Fruit fly (Drosophila melanogaster) whole organism, embryonic: ENCODE data around the gene CG31268.

Source experiments
- Abd-B ChIP-seq: fragments of 200-800 bp; sonication (Bioruptor generic); optimal IDR thresholded peaks from 2 replicates; lab custom pipeline; 2018; ENCODE audit warnings: missing biosample characterization, mild to moderate bottlenecking, missing genetic modification characterization, moderate library complexity
- Atf3 ChIP-seq: fragments of 200-800 bp; sonication (Bioruptor generic); optimal IDR thresholded peaks from 3 replicates; lab custom pipeline; 2016; ENCODE audit warnings: missing biosample characterization, missing genetic modification characterization
- CG10959 ChIP-seq: fragments of 200-800 bp; sonication (Bioruptor generic); IDR thresholded peaks from 2 replicates; pipeline ENCODE4 v1.3.6; 2022; ENCODE audit warnings: missing biosample characterization, missing genetic modification characterization
- CG13123 ChIP-seq: fragments of 200-800 bp; sonication (Bioruptor generic); optimal IDR thresholded peaks from 2 replicates; lab custom pipeline; 2016; ENCODE audit warnings: missing biosample characterization, missing genetic modification characterization
- CG1529 ChIP-seq: fragments of 200-800 bp; sonication (Bioruptor generic); optimal IDR thresholded peaks from 3 replicates; lab custom pipeline; 2018; ENCODE audit warnings: missing biosample characterization, missing genetic modification characterization
- CG1603 ChIP-seq: fragments of 200-800 bp; sonication (Bioruptor generic); optimal IDR thresholded peaks from 2 replicates; lab custom pipeline; 2019; ENCODE audit warnings: missing biosample characterization, mild to moderate bottlenecking, missing genetic modification characterization, moderate library complexity
- CG17361 ChIP-seq: fragments of 200-800 bp; sonication (Bioruptor generic); IDR thresholded peaks from 3 replicates; pipeline ENCODE4 v1.3.6; 2022; ENCODE audit warnings: missing biosample characterization, missing genetic modification characterization
- CG18619 ChIP-seq: fragments of 200-800 bp; sonication (Bioruptor generic); optimal IDR thresholded peaks from 3 replicates; lab custom pipeline; 2017; ENCODE audit warnings: missing biosample characterization, mild to moderate bottlenecking, missing genetic modification characterization
- CG18764 ChIP-seq: fragments of 200-800 bp; sonication (Bioruptor generic); optimal IDR thresholded peaks from 3 replicates; lab custom pipeline; 2016; ENCODE audit warnings: missing biosample characterization, missing genetic modification characterization
- CG2199 ChIP-seq: fragments of 200-800 bp; sonication (Bioruptor generic); IDR thresholded peaks from 3 replicates; pipeline ENCODE4 v1.3.6; 2022; ENCODE audit warnings: missing biosample characterization, missing genetic modification characterization
- CG2875 ChIP-seq: fragments of 200-800 bp; sonication (Bioruptor generic); optimal IDR thresholded peaks from 2 replicates; lab custom pipeline; 2017; ENCODE audit warnings: missing biosample characterization, mild to moderate bottlenecking, missing genetic modification characterization, missing genetic modification reagents
- CG30403 ChIP-seq: fragments of 200-800 bp; sonication (Bioruptor generic); optimal IDR thresholded peaks from 3 replicates; lab custom pipeline; 2016; ENCODE audit warnings: missing biosample characterization, missing genetic modification characterization
- CG30431 ChIP-seq: fragments of 200-800 bp; sonication (Bioruptor generic); optimal IDR thresholded peaks from 2 replicates; lab custom pipeline; 2017; ENCODE audit warnings: missing biosample characterization, missing genetic modification characterization
- CG33557 ChIP-seq: fragments of 200-800 bp; sonication (Bioruptor generic); optimal IDR thresholded peaks from 2 replicates; lab custom pipeline; 2019; ENCODE audit warnings: missing biosample characterization, mild to moderate bottlenecking, missing genetic modification characterization, moderate library complexity
- CG4424 ChIP-seq: fragments of 200-800 bp; sonication (Bioruptor generic); optimal IDR thresholded peaks from 3 replicates; lab custom pipeline; 2016; ENCODE audit warnings: missing biosample characterization, missing genetic modification characterization
- CG4707 ChIP-seq: fragments of 200-800 bp; sonication (Bioruptor generic); optimal IDR thresholded peaks from 2 replicates; lab custom pipeline; 2018; ENCODE audit warnings: missing biosample characterization, mild to moderate bottlenecking, missing genetic modification characterization, moderate library complexity
- CG7786 ChIP-seq: fragments of 200-800 bp; sonication (Bioruptor generic); optimal IDR thresholded peaks from 2 replicates; lab custom pipeline; 2016; ENCODE audit warnings: missing biosample characterization, missing genetic modification characterization
- CG8359 ChIP-seq: fragments of 200-800 bp; sonication (Bioruptor generic); optimal IDR thresholded peaks from 2 replicates; lab custom pipeline; 2017; ENCODE audit warnings: missing biosample characterization, mild to moderate bottlenecking, missing genetic modification characterization, borderline replicate concordance
- CG8765 ChIP-seq: fragments of 200-800 bp; sonication (Bioruptor generic); IDR thresholded peaks from 2 replicates; pipeline ENCODE4 v1.3.6; 2022; ENCODE audit warnings: missing biosample characterization, missing genetic modification characterization
- CG8924 ChIP-seq: fragments of 200-800 bp; optimal IDR thresholded peaks from 3 replicates; lab custom pipeline; 2019; ENCODE audit warnings: missing biosample characterization, mild to moderate bottlenecking, missing genetic modification characterization, moderate library complexity
- D19B ChIP-seq: fragments of 200-800 bp; sonication (Bioruptor generic); optimal IDR thresholded peaks from 2 replicates; lab custom pipeline; 2017; ENCODE audit warnings: missing biosample characterization, mild to moderate bottlenecking, missing genetic modification characterization
- E2f1 ChIP-seq: fragments of 200-800 bp; sonication (Bioruptor generic); IDR thresholded peaks from 2 replicates; pipeline ENCODE4 v1.3.6; 2022; ENCODE audit warnings: missing biosample characterization, missing genetic modification characterization
- Eip74EF ChIP-seq, 2 experiments: fragments of 200-800 bp in 1 of 2; fragments of >200 bp in 1 of 2; sonication (Bioruptor generic) in 1 of 2; optimal IDR thresholded peaks; 2 replicates each; lab custom pipeline; 2017 to 2019; ENCODE audit warnings: missing biosample characterization in 2 of 2, missing genetic modification characterization in 2 of 2, mild to moderate bottlenecking in 1 of 2, moderate library complexity in 1 of 2
- HLH4C ChIP-seq: fragments of 200-800 bp; sonication (Bioruptor generic); IDR thresholded peaks from 3 replicates; pipeline ENCODE4 v1.3.6; 2022; ENCODE audit warnings: missing biosample characterization, missing genetic modification characterization; ENCODE audit not compliant: partially characterized antibody
- Hr3 ChIP-seq: fragments of 200-800 bp; sonication (Bioruptor generic); optimal IDR thresholded peaks from 3 replicates; lab custom pipeline; 2016; ENCODE audit warnings: missing biosample characterization, missing genetic modification characterization
- Lhr ChIP-seq: fragments of 200-800 bp; sonication (Bioruptor generic); optimal IDR thresholded peaks from 3 replicates; lab custom pipeline; 2017; ENCODE audit warnings: mild to moderate bottlenecking, missing biosample characterization, missing genetic modification reagents, missing genetic modification characterization
- Mad ChIP-seq: fragments of 200-800 bp; sonication (Bioruptor generic); optimal IDR thresholded peaks from 2 replicates; lab custom pipeline; 2016; ENCODE audit warnings: missing biosample characterization, missing genetic modification characterization
- ac ChIP-seq: fragments of 200-800 bp; sonication (Bioruptor generic); optimal IDR thresholded peaks from 3 replicates; lab custom pipeline; 2017; ENCODE audit warnings: missing biosample characterization, mild to moderate bottlenecking, missing genetic modification characterization
- ara ChIP-seq: fragments of 200-800 bp; sonication (Bioruptor generic); IDR thresholded peaks from 2 replicates; pipeline ENCODE4 v1.3.6; 2022; ENCODE audit warnings: missing biosample characterization, missing genetic modification characterization
- chif ChIP-seq, 2 experiments: fragments of 200-800 bp; sonication (Bioruptor generic); optimal IDR thresholded peaks; 3 replicates each; lab custom pipeline; 2016; ENCODE audit warnings: missing biosample characterization in 2 of 2, missing genetic modification characterization in 2 of 2
- chn ChIP-seq: fragments of 200-800 bp; sonication (Bioruptor generic); optimal IDR thresholded peaks from 2 replicates; lab custom pipeline; 2016; ENCODE audit warnings: missing biosample characterization, missing genetic modification characterization
- croc ChIP-seq: fragments of 200-800 bp; sonication (Bioruptor generic); conservative IDR thresholded peaks from 3 replicates; pipeline ENCODE4 v1.3.6; 2022; ENCODE audit warnings: missing biosample characterization, missing genetic modification characterization
- gem ChIP-seq: fragments of 200-800 bp; sonication (Bioruptor generic); optimal IDR thresholded peaks from 2 replicates; lab custom pipeline; 2019; ENCODE audit warnings: missing biosample characterization, mild to moderate bottlenecking, missing genetic modification characterization, moderate library complexity
- grau ChIP-seq: fragments of 200-800 bp; optimal IDR thresholded peaks from 3 replicates; lab custom pipeline; 2019; ENCODE audit warnings: missing biosample characterization, mild to moderate bottlenecking, missing genetic modification characterization, moderate library complexity
- lilli ChIP-seq: fragments of 200-800 bp; sonication (Bioruptor generic); optimal IDR thresholded peaks from 3 replicates; lab custom pipeline; 2016; ENCODE audit warnings: missing biosample characterization, missing genetic modification characterization
- lola ChIP-seq, 3 experiments: fragments of >200 bp in 2 of 3; fragments of 200-800 bp in 1 of 3; sonication (Bioruptor generic) in 1 of 3; optimal IDR thresholded peaks; 2 replicates each; lab custom pipeline; 2017 to 2019; ENCODE audit warnings: missing biosample characterization in 3 of 3, missing genetic modification characterization in 3 of 3, mild to moderate bottlenecking in 1 of 3, moderate library complexity in 1 of 3
- lov ChIP-seq, 2 experiments: fragments of 200-800 bp in 1 of 2; fragments of >200 bp in 1 of 2; sonication (Bioruptor generic) in 1 of 2; IDR thresholded peaks in 1 of 2; optimal IDR thresholded peaks in 1 of 2; 2 replicates in 1 of 2; 3 replicates in 1 of 2; pipeline versions ENCODE4 v1.3.6 to Lab custom; 2017 to 2022; ENCODE audit warnings: missing biosample characterization in 1 of 2, missing genetic modification characterization in 1 of 2
- nerfin-1 ChIP-seq: fragments of 200-800 bp; sonication (Bioruptor generic); optimal IDR thresholded peaks from 3 replicates; lab custom pipeline; 2019; ENCODE audit warnings: missing biosample characterization, mild to moderate bottlenecking, missing genetic modification characterization, moderate library complexity
- org-1 ChIP-seq: fragments of 200-800 bp; sonication (Bioruptor generic); optimal IDR thresholded peaks from 2 replicates; lab custom pipeline; 2017; ENCODE audit warnings: missing biosample characterization, missing genetic modification characterization
- pfk ChIP-seq: fragments of 200-800 bp; sonication (Bioruptor generic); optimal IDR thresholded peaks from 2 replicates; lab custom pipeline; 2018; ENCODE audit warnings: missing biosample characterization, mild to moderate bottlenecking, missing genetic modification characterization, moderate library complexity
- pum ChIP-seq: fragments of 200-800 bp; sonication (Bioruptor generic); optimal IDR thresholded peaks from 2 replicates; lab custom pipeline; 2016; ENCODE audit warnings: missing biosample characterization, missing genetic modification characterization
- pzg ChIP-seq: fragments of 200-800 bp; sonication (Bioruptor generic); optimal IDR thresholded peaks from 3 replicates; lab custom pipeline; 2018; ENCODE audit warnings: missing biosample characterization, mild to moderate bottlenecking, missing genetic modification characterization, moderate library complexity
- sens-2 ChIP-seq: fragments of 200-800 bp; sonication (Bioruptor generic); IDR thresholded peaks from 2 replicates; pipeline ENCODE4 v1.3.6; 2022; ENCODE audit warnings: missing biosample characterization, missing genetic modification characterization
- sim ChIP-seq: fragments of 200-800 bp; sonication (Bioruptor generic); IDR thresholded peaks from 2 replicates; pipeline ENCODE4 v1.3.6; 2022; ENCODE audit warnings: missing biosample characterization, missing genetic modification characterization
- slp2 ChIP-seq: fragments of 200-800 bp; sonication (Bioruptor generic); optimal IDR thresholded peaks from 2 replicates; lab custom pipeline; 2016; ENCODE audit warnings: missing biosample characterization, missing genetic modification characterization
- tup ChIP-seq: fragments of 200-800 bp; sonication (Bioruptor generic); optimal IDR thresholded peaks from 2 replicates; lab custom pipeline; 2016; ENCODE audit warnings: missing biosample characterization, mild to moderate bottlenecking, missing genetic modification characterization, moderate library complexity
- twi ChIP-seq: fragments of 200-800 bp; optimal IDR thresholded peaks from 2 replicates; lab custom pipeline; 2019; ENCODE audit warnings: missing biosample characterization, mild to moderate bottlenecking, missing genetic modification characterization, moderate library complexity
- wdn ChIP-seq: fragments of 200-800 bp; sonication (Bioruptor generic); IDR thresholded peaks from 2 replicates; pipeline ENCODE4 v1.3.6; 2022; ENCODE audit warnings: missing biosample characterization, missing genetic modification characterization

Gene CG31268

DNA sequence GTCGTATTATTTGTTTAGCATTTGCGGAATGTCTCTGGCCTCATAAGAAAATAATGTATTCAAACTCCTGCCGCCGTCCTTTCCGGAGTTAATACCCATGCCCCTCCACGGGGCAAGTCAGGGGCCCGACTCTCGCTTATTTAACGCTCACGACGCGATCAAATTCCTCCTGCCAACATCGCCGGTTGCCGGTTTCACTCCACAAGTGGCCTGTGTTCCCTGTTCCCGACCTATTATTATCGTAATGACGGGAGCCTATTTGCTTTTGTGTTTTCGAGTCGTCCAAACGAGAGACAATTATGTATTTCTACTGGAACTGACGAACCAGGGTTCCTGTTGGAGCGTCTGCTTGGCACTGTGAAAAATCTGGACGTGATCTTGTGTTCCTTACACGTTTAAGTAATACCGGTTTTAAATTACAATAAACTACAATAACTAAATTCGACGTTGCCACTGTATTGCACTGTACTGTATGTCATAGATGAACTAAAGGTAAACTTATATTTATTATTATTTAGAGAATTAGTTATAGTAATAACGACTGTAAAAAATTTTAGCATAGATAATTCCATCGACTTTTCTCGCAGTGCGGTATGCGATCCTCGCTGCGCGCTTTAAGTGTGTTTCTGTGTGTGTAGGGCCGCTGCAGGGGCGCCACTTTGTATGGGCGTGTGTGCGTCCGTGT lies 21.0 kb downstream of the CG31268 start (continued):
- peak; percentile 44 for TF ChIP-seq CG10959
- TF ChIP-seq grau (tag; lab: Kevin White, UChicago), result peak; percentile 55
- TF ChIP-seq sim, result no peak
- peak; percentile 29 for TF ChIP-seq chn
- no peak for TF ChIP-seq pzg
- peak; percentile 71 for TF ChIP-seq twi (tag; lab: Kevin White, UChicago)
- TF ChIP-seq lola (GFP tag; optimal IDR thresholded peaks at IDR 0.05; lab: Kevin White, UChicago), result peak in 1 of 3 experiments; percentile 88
- peak; percentile 78 for TF ChIP-seq ac (GFP tag; lab: Kevin White, UChicago)
- peak; percentile 7 for TF ChIP-seq nerfin-1 (tag; lab: Kevin White, UChicago)
- peak; percentile 46; the same call in 2 of the 3 replicates for TF ChIP-seq croc
- 0 out of 2 replicates have a peak, but pooled peaks have one; percentile 13 for TF ChIP-seq E2f1
- TF ChIP-seq Eip74EF (GFP tag; optimal IDR thresholded peaks at IDR 0.05; lab: Kevin White, UChicago), result no peak
- TF ChIP-seq lilli (GFP tag; lab: Kevin White, UChicago), result peak; percentile 27
- TF ChIP-seq CG1603 (tag; lab: Kevin White, UChicago), result peak; percentile 51
- peak; percentile 28; the same call in 1 of the 3 replicates for TF ChIP-seq HLH4C (GFP tag; lab: Robert Waterston, UW)
- TF ChIP-seq Atf3 (GFP tag; lab: Kevin White, UChicago), result peak; percentile 3
- peak; percentile 18 for TF ChIP-seq tup (GFP tag; lab: Kevin White, UChicago)
- peak; percentile 65; the same call in 1 of the 3 replicates for TF ChIP-seq CG2199 (GFP tag; lab: Robert Waterston, UW)
- peak; percentile 75 for TF ChIP-seq gem
- peak in 1 of 2 experiments; percentile 24 for TF ChIP-seq chif (GFP tag; optimal IDR thresholded peaks at IDR 0.05; lab: Kevin White, UChicago)
- TF ChIP-seq CG8924 (tag; lab: Kevin White, UChicago), result peak; percentile 62
- peak; percentile 25 for TF ChIP-seq pum (GFP tag; lab: Kevin White, UChicago)
- TF ChIP-seq slp2 (GFP tag; lab: Kevin White, UChicago), result no peak
- TF ChIP-seq CG17361 (GFP tag; lab: Robert Waterston, UW), result peak; percentile 66
- no peak for TF ChIP-seq lov (optimal IDR thresholded peaks at IDR 0.05; lab: Kevin White, UChicago)
- 0 out of 3 replicates have a peak, but pooled peaks have one; percentile 69 for TF ChIP-seq lov (GFP tag; IDR thresholded peaks at IDR 0.05; lab: Robert Waterston, UW)
- TF ChIP-seq Mad, result peak; percentile 8
- peak; percentile 68 for TF ChIP-seq CG8765
- TF ChIP-seq Hr3 (GFP tag; lab: Kevin White, UChicago), result peak; percentile 39
- no peak for TF ChIP-seq CG4707 (GFP tag; lab: Kevin White, UChicago)
- peak; percentile 24 for TF ChIP-seq org-1 (GFP tag; lab: Kevin White, UChicago)
- peak; percentile 50 for TF ChIP-seq CG1529 (GFP tag; lab: Kevin White, UChicago)
- no peak for TF ChIP-seq D19B (GFP tag; lab: Kevin White, UChicago)
- TF ChIP-seq Abd-B (GFP tag; lab: Kevin White, UChicago), result peak; percentile 23
- peak; percentile 89 for TF ChIP-seq CG33557 (GFP tag; lab: Kevin White, UChicago)
- peak; percentile 15 for TF ChIP-seq CG18764 (GFP tag; lab: Kevin White, UChicago)
- peak; percentile 39 for TF ChIP-seq CG30403 (GFP tag; lab: Kevin White, UChicago)
- no peak for TF ChIP-seq wdn (GFP tag; lab: Robert Waterston, UW)
- TF ChIP-seq CG2875, result peak; percentile 6
- TF ChIP-seq pfk (GFP tag; lab: Kevin White, UChicago), result no peak
- 0 out of 2 replicates have a peak, but pooled peaks have one; percentile 26 for TF ChIP-seq sens-2 (GFP tag; lab: Robert Waterston, UW)
- peak; percentile 27 for TF ChIP-seq Lhr
- TF ChIP-seq CG18619 (GFP tag; lab: Kevin White, UChicago), result peak; percentile 6
- TF ChIP-seq CG4424 (GFP tag; lab: Kevin White, UChicago), result peak; percentile 63
- TF ChIP-seq CG30431 (GFP tag; lab: Kevin White, UChicago), result peak; percentile 15
- peak; percentile 31 for TF ChIP-seq CG7786 (GFP tag; lab: Kevin White, UChicago)
- TF ChIP-seq ara (GFP tag; lab: Robert Waterston, UW), result 0 out of 2 replicates have a peak, but pooled peaks have one; percentile 42
- peak; percentile 16 for TF ChIP-seq CG13123
- TF ChIP-seq CG8359 (GFP tag; lab: Kevin White, UChicago), result peak; percentile 22
